Worm (Caenorhabditis elegans) whole organism, L4/young adult: ENCODE measurements around the gene Y49F6C.8.

Experiments
- W03F9.2 ChIP-seq: fragments of 150-350 bp; optimal IDR thresholded peaks from 2 replicates; lab custom pipeline; 2014; ENCODE audit warnings: missing biosample characterization, missing genetic modification characterization
- dao-5 ChIP-seq: sonication (generic microtip); optimal IDR thresholded peaks from 2 replicates; lab custom pipeline; 2016; ENCODE audit warnings: missing genotype, missing genetic modification characterization, moderate library complexity, missing compliant biosample characterization
- him-1 ChIP-seq: sonication (generic microtip); optimal IDR thresholded peaks from 2 replicates; lab custom pipeline; 2016; ENCODE audit warnings: missing genotype, missing genetic modification reagents, missing genetic modification characterization, missing compliant biosample characterization

DNA sequence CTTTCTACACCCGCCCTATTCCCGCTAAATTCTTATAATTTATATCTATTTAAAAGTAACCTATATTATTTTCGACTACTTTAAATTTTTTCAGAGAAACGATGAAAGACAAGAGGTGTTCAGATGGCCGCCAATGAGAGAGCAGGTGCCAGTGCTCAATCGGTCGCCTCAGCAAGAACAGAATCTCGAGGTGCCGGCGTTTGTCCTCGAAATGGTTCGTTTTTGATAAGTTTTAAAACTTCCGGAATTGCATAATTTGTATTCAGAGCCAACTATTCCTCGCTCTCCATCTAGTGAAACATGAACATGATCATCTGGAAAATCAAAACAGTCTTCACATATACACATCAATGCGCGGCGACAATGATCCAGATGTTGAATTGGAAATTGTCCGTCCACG lies 1.1 kb upstream of the Y49F6C.8 start, which contains the start of gene bath-23:
- TF ChIP-seq him-1 (tag; lab: Kevin White, UChicago) (no peak), W03F9.2 (no peak), dao-5 (tag; lab: Kevin White, UChicago) (no peak)
